Fruit fly (Drosophila melanogaster) whole organism, embryonic: ENCODE measurements around the gene CG14958.

Source experiments
- CG10209 ChIP-seq: fragments of 200-800 bp; sonication (Bioruptor generic); optimal IDR thresholded peaks from 3 replicates; lab custom pipeline; 2017; ENCODE audit warnings: missing biosample characterization, mild to moderate bottlenecking, missing genetic modification characterization, missing genetic modification reagents
- CG10543 ChIP-seq: fragments of 200-800 bp; sonication (Bioruptor generic); optimal IDR thresholded peaks from 3 replicates; lab custom pipeline; 2017; ENCODE audit warnings: missing biosample characterization, mild to moderate bottlenecking, missing genetic modification characterization, moderate library complexity
- CG10959 ChIP-seq: fragments of 200-800 bp; sonication (Bioruptor generic); IDR thresholded peaks from 2 replicates; pipeline ENCODE4 v1.3.6; 2022; ENCODE audit warnings: missing biosample characterization, missing genetic modification characterization
- CG11723 ChIP-seq: fragments of 200-800 bp; sonication (Bioruptor generic); optimal IDR thresholded peaks from 2 replicates; lab custom pipeline; 2017; ENCODE audit warnings: missing biosample characterization, mild to moderate bottlenecking, missing genetic modification characterization
- CG13123 ChIP-seq: fragments of 200-800 bp; sonication (Bioruptor generic); optimal IDR thresholded peaks from 2 replicates; lab custom pipeline; 2016; ENCODE audit warnings: missing biosample characterization, missing genetic modification characterization
- CG13296 ChIP-seq: fragments of 200-800 bp; sonication (Bioruptor generic); optimal IDR thresholded peaks from 3 replicates; lab custom pipeline; 2018; ENCODE audit warnings: missing biosample characterization, mild to moderate bottlenecking, missing genetic modification characterization
- CG13624 ChIP-seq: fragments of 200-800 bp; sonication (Bioruptor generic); optimal IDR thresholded peaks from 2 replicates; lab custom pipeline; 2016; ENCODE audit warnings: missing biosample characterization, missing genetic modification characterization
- CG14860 ChIP-seq: fragments of 200-800 bp; sonication (Bioruptor generic); IDR thresholded peaks from 3 replicates; pipeline ENCODE4 v1.3.6; 2022; ENCODE audit warnings: missing biosample characterization, missing genetic modification characterization; ENCODE audit not compliant: partially characterized antibody
- CG15073 ChIP-seq: fragments of 200-800 bp; sonication (Bioruptor generic); optimal IDR thresholded peaks from 2 replicates; lab custom pipeline; 2016; ENCODE audit warnings: missing biosample characterization, missing genetic modification characterization
- CG15269 ChIP-seq: fragments of 200-800 bp; sonication (Bioruptor generic); optimal IDR thresholded peaks from 2 replicates; lab custom pipeline; 2018; ENCODE audit warnings: missing biosample characterization, mild to moderate bottlenecking, missing genetic modification characterization, moderate library complexity
- CG17829 ChIP-seq: fragments of 200-800 bp; optimal IDR thresholded peaks from 2 replicates; lab custom pipeline; 2019; ENCODE audit warnings: missing biosample characterization, mild to moderate bottlenecking, missing genetic modification characterization, moderate library complexity
- CG2120 ChIP-seq: fragments of 200-800 bp; sonication (Bioruptor generic); optimal IDR thresholded peaks from 3 replicates; lab custom pipeline; 2016; ENCODE audit warnings: missing biosample characterization, missing genetic modification characterization
- CG31365 ChIP-seq: fragments of 200-800 bp; sonication (Bioruptor generic); optimal IDR thresholded peaks from 2 replicates; lab custom pipeline; 2018; ENCODE audit warnings: missing biosample characterization, mild to moderate bottlenecking, missing genetic modification characterization
- CG32532 ChIP-seq: fragments of 200-800 bp; sonication (Bioruptor generic); IDR thresholded peaks from 2 replicates; pipeline ENCODE4 v1.3.6; 2022; ENCODE audit warnings: missing biosample characterization, missing genetic modification characterization
- CG32772 ChIP-seq: fragments of 200-800 bp; sonication (Bioruptor generic); IDR thresholded peaks from 2 replicates; pipeline ENCODE4 v1.3.6; 2022; ENCODE audit warnings: missing biosample characterization, missing genetic modification characterization
- CG3847 ChIP-seq: fragments of 200-800 bp; sonication (Bioruptor generic); IDR thresholded peaks from 2 replicates; pipeline ENCODE4 v1.3.6; 2022; ENCODE audit warnings: missing biosample characterization, missing genetic modification characterization
- CG6175 ChIP-seq: fragments of 200-800 bp; sonication (Bioruptor generic); IDR thresholded peaks from 3 replicates; pipeline ENCODE4 v1.3.6; 2022; ENCODE audit warnings: missing biosample characterization, missing genetic modification characterization
- CG6683 ChIP-seq: fragments of 200-800 bp; sonication (Bioruptor generic); optimal IDR thresholded peaks from 2 replicates; lab custom pipeline; 2017; ENCODE audit warnings: missing biosample characterization, mild to moderate bottlenecking, missing genetic modification characterization, missing genetic modification reagents
- CG7963 ChIP-seq: fragments of 200-800 bp; sonication (Bioruptor generic); IDR thresholded peaks from 3 replicates; pipeline ENCODE4 v1.3.6; 2022; ENCODE audit warnings: missing biosample characterization, missing genetic modification characterization; ENCODE audit not compliant: partially characterized antibody
- CG8089 ChIP-seq: fragments of 200-800 bp; sonication (Bioruptor generic); optimal IDR thresholded peaks from 3 replicates; lab custom pipeline; 2016; ENCODE audit warnings: missing biosample characterization, missing genetic modification characterization
- CG8281 ChIP-seq: fragments of 200-800 bp; sonication (Bioruptor generic); optimal IDR thresholded peaks from 2 replicates; lab custom pipeline; 2018; ENCODE audit warnings: missing biosample characterization, mild to moderate bottlenecking, missing genetic modification characterization, moderate library complexity
- CG9215 ChIP-seq: fragments of 200-800 bp; sonication (Bioruptor generic); IDR thresholded peaks from 2 replicates; pipeline ENCODE4 v1.3.6; 2022; ENCODE audit warnings: missing biosample characterization, missing genetic modification characterization
- CkIIα-i1 ChIP-seq: fragments of 200-800 bp; sonication (Bioruptor generic); IDR thresholded peaks from 2 replicates; pipeline ENCODE4 v1.3.6; 2022; ENCODE audit warnings: missing biosample characterization, missing genetic modification characterization
- D19A ChIP-seq: fragments of 200-800 bp; optimal IDR thresholded peaks from 3 replicates; lab custom pipeline; 2019; ENCODE audit warnings: missing biosample characterization, mild to moderate bottlenecking, missing genetic modification characterization, moderate library complexity
- Drgx ChIP-seq: fragments of 200-800 bp; sonication (Bioruptor generic); IDR thresholded peaks from 2 replicates; pipeline ENCODE4 v1.3.6; 2022; ENCODE audit warnings: missing biosample characterization, missing genetic modification characterization
- Ets65A ChIP-seq: fragments of 200-800 bp; sonication (Bioruptor generic); peaks from one replicate; lab custom pipeline; 2016; ENCODE audit warnings: missing biosample characterization, missing genetic modification characterization
- Gug ChIP-seq: fragments of 200-800 bp; sonication (Bioruptor generic); IDR thresholded peaks from 4 replicates; pipeline ENCODE4 v1.3.6; 2022; ENCODE audit warnings: missing biosample characterization, missing genetic modification characterization
- HHEX ChIP-seq: fragments of 200-800 bp; sonication (Bioruptor generic); optimal IDR thresholded peaks from 3 replicates; lab custom pipeline; 2017; ENCODE audit warnings: missing biosample characterization, mild to moderate bottlenecking, missing genetic modification characterization, missing genetic modification reagents
- Hmx ChIP-seq: fragments of 200-800 bp; sonication (Bioruptor generic); optimal IDR thresholded peaks from 2 replicates; lab custom pipeline; 2016; ENCODE audit warnings: missing biosample characterization, missing genetic modification characterization
- Hsf ChIP-seq: fragments of 200-800 bp; sonication (Bioruptor generic); optimal IDR thresholded peaks from 3 replicates; lab custom pipeline; 2016; ENCODE audit warnings: missing biosample characterization, missing genetic modification characterization
- MBD-R2 ChIP-seq: fragments of 200-800 bp; sonication (Bioruptor generic); IDR thresholded peaks from 2 replicates; pipeline ENCODE4 v1.3.6; 2022; ENCODE audit warnings: missing biosample characterization, missing genetic modification characterization
- NK7.1 ChIP-seq: fragments of 200-800 bp; sonication (Bioruptor generic); optimal IDR thresholded peaks from 3 replicates; lab custom pipeline; 2016; ENCODE audit warnings: missing biosample characterization, missing genetic modification characterization
- Spps ChIP-seq: fragments of 200-800 bp; sonication (Bioruptor generic); optimal IDR thresholded peaks from 2 replicates; lab custom pipeline; 2018; ENCODE audit warnings: missing biosample characterization, mild to moderate bottlenecking, missing genetic modification characterization
- Sry-β ChIP-seq: fragments of 200-800 bp; sonication (Bioruptor generic); optimal IDR thresholded peaks from 2 replicates; lab custom pipeline; 2018; ENCODE audit warnings: missing biosample characterization, mild to moderate bottlenecking, missing genetic modification characterization, moderate library complexity
- Ssrp ChIP-seq: fragments of 200-800 bp; sonication (Bioruptor generic); optimal IDR thresholded peaks from 2 replicates; lab custom pipeline; 2018; ENCODE audit warnings: missing biosample characterization, mild to moderate bottlenecking, missing genetic modification characterization, moderate library complexity
- Usf ChIP-seq: fragments of 200-800 bp; sonication (Bioruptor generic); optimal IDR thresholded peaks from 2 replicates; lab custom pipeline; 2017; ENCODE audit warnings: missing genotype, missing biosample characterization, missing genetic modification characterization
- YL-1 ChIP-seq: fragments of 200-800 bp; sonication (Bioruptor generic); optimal IDR thresholded peaks from 3 replicates; lab custom pipeline; 2017; ENCODE audit warnings: missing biosample characterization, mild to moderate bottlenecking, missing genetic modification characterization
- ab ChIP-seq: fragments of 200-800 bp; sonication (Bioruptor generic); optimal IDR thresholded peaks from 2 replicates; lab custom pipeline; 2016; ENCODE audit warnings: missing biosample characterization, missing genetic modification characterization
- abd-A ChIP-seq: fragments of 200-800 bp; sonication (Bioruptor generic); optimal IDR thresholded peaks from 3 replicates; lab custom pipeline; 2019; ENCODE audit warnings: missing biosample characterization, mild to moderate bottlenecking, missing genetic modification characterization, moderate library complexity
- amos ChIP-seq: fragments of 200-800 bp; sonication (Bioruptor generic); IDR thresholded peaks from 2 replicates; pipeline ENCODE4 v1.3.6; 2022; ENCODE audit warnings: missing biosample characterization, missing genetic modification characterization; ENCODE audit not compliant: partially characterized antibody
- aop ChIP-seq: fragments of 200-800 bp; sonication (Bioruptor generic); IDR thresholded peaks from 2 replicates; pipeline ENCODE4 v1.3.6; 2022; ENCODE audit warnings: missing biosample characterization, missing genetic modification characterization
- bigmax ChIP-seq: fragments of 200-800 bp; sonication (Bioruptor generic); optimal IDR thresholded peaks from 2 replicates; lab custom pipeline; 2018; ENCODE audit warnings: missing biosample characterization, mild to moderate bottlenecking, missing genetic modification characterization
- cad ChIP-seq: fragments of >200 bp; optimal IDR thresholded peaks from 2 replicates; lab custom pipeline; 2017; ENCODE audit warnings: missing biosample characterization, missing genetic modification characterization
- crol ChIP-seq: fragments of 200-800 bp; sonication (Bioruptor generic); IDR thresholded peaks from 2 replicates; pipeline ENCODE4 v1.3.6; 2022; ENCODE audit warnings: missing biosample characterization, missing genetic modification characterization
- dmrt99B ChIP-seq: fragments of 200-800 bp; sonication (Bioruptor generic); optimal IDR thresholded peaks from 2 replicates; lab custom pipeline; 2018; ENCODE audit warnings: missing biosample characterization, mild to moderate bottlenecking, missing genetic modification characterization, moderate library complexity
- hth ChIP-seq: fragments of >200 bp; optimal IDR thresholded peaks from 2 replicates; lab custom pipeline; 2017; ENCODE audit warnings: inconsistent platforms
- lola ChIP-seq, 3 experiments: fragments of >200 bp in 2 of 3; fragments of 200-800 bp in 1 of 3; sonication (Bioruptor generic) in 1 of 3; optimal IDR thresholded peaks; 2 replicates each; lab custom pipeline; 2017 to 2019; ENCODE audit warnings: missing biosample characterization in 3 of 3, missing genetic modification characterization in 3 of 3, mild to moderate bottlenecking in 1 of 3, moderate library complexity in 1 of 3
- pho ChIP-seq: fragments of 200-800 bp; sonication (Bioruptor generic); optimal IDR thresholded peaks from 2 replicates; lab custom pipeline; 2016; ENCODE audit warnings: missing biosample characterization, missing genetic modification characterization
- pros ChIP-seq: fragments of 200-800 bp; sonication (Bioruptor generic); optimal IDR thresholded peaks from 3 replicates; lab custom pipeline; 2019; ENCODE audit warnings: missing biosample characterization, mild to moderate bottlenecking, missing genetic modification characterization, moderate library complexity
- sima ChIP-seq: fragments of 200-800 bp; sonication (Bioruptor generic); optimal IDR thresholded peaks from 2 replicates; lab custom pipeline; 2016; ENCODE audit warnings: missing biosample characterization, missing genetic modification characterization
- sisA ChIP-seq: fragments of 200-800 bp; sonication (Bioruptor generic); IDR thresholded peaks from 2 replicates; pipeline ENCODE4 v1.3.6; 2022; ENCODE audit warnings: missing biosample characterization, missing genetic modification characterization
- slp2 ChIP-seq: fragments of 200-800 bp; sonication (Bioruptor generic); optimal IDR thresholded peaks from 2 replicates; lab custom pipeline; 2016; ENCODE audit warnings: missing biosample characterization, missing genetic modification characterization
- tgo ChIP-seq: fragments of 200-800 bp; sonication (Bioruptor generic); IDR thresholded peaks from 3 replicates; pipeline ENCODE4 v1.3.6; 2022; ENCODE audit warnings: missing biosample characterization, missing genetic modification characterization

CG14958 gene

DNA sequence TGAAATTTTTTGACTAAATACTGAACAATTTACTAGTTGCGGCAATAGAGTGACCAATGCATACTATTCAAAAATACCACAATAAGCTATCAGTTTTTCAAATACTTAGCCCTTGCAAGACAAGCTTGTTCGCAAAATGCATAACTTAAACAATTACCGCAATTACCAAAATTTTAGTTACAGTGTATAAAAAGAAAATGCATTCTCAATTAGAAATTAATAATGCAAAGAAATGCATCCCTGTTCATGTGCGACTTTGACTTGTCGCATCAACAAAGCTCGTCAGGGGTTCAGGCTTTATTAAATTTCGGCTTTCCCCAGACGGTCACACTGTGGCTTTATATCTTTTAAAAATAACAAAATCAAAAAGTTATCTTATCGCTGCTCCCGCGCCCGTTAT, 29.1 kb downstream of the CG14958 start, which contains the start of the genes hob and nSMase (continued):
- TF ChIP-seq CG32772 (GFP tag; lab: Robert Waterston, UW) (no peak), Sry-β (GFP tag; lab: Kevin White, UChicago) (no peak), D19A (tag; lab: Kevin White, UChicago) (no peak), CG17829 (tag; lab: Kevin White, UChicago) (no peak), Hmx (GFP tag; lab: Kevin White, UChicago) (no peak), CG10209 (GFP tag; lab: Kevin White, UChicago) (no peak), hth (lab: Kevin White, UChicago) (no peak), CG13296 (no peak), cad (no peak), CG3847 (peak; percentile 31; the same call in 1 of the 2 replicates), Drgx (no peak), abd-A (no peak), Usf (GFP tag; lab: Kevin White, UChicago) (no peak), pros (GFP tag; lab: Kevin White, UChicago) (no peak), MBD-R2 (GFP tag; lab: Robert Waterston, UW) (peak; percentile 69), pho (GFP tag; lab: Kevin White, UChicago) (no peak), CG2120 (GFP tag; lab: Kevin White, UChicago) (peak; percentile 43), Spps (tag; lab: Kevin White, UChicago) (no peak), HHEX (no peak), CG8281 (tag; lab: Kevin White, UChicago) (no peak), Ssrp (no peak), CG8089 (GFP tag; lab: Kevin White, UChicago) (no peak), CG13624 (GFP tag; lab: Kevin White, UChicago) (no peak), CG31365 (tag; lab: Kevin White, UChicago) (no peak), sisA (GFP tag; lab: Robert Waterston, UW) (no peak), tgo (GFP tag; lab: Robert Waterston, UW) (no peak), YL-1 (GFP tag; lab: Kevin White, UChicago) (peak; percentile 71), CG15269 (no peak), CkIIα-i1 (GFP tag; lab: Robert Waterston, UW) (no peak), CG11723 (GFP tag; lab: Kevin White, UChicago) (no peak), CG32532 (GFP tag; lab: Robert Waterston, UW) (no peak), dmrt99B (no peak), CG6175 (no peak), CG9215 (GFP tag; lab: Robert Waterston, UW) (no peak), lola (GFP tag; optimal IDR thresholded peaks at IDR 0.05; lab: Kevin White, UChicago) (no peak), Gug (no peak), CG13123 (no peak), bigmax (GFP tag; lab: Kevin White, UChicago) (peak; percentile 10), CG6683 (GFP tag; lab: Kevin White, UChicago) (no peak), amos (GFP tag; lab: Robert Waterston, UW) (no peak), NK7.1 (no peak), sima (GFP tag; lab: Kevin White, UChicago) (no peak), Hsf (GFP tag; lab: Kevin White, UChicago) (peak; percentile 28), ab (GFP tag; lab: Kevin White, UChicago) (no peak), CG10543 (GFP tag; lab: Kevin White, UChicago) (no peak), CG15073 (GFP tag; lab: Kevin White, UChicago) (no peak), CG7963 (no peak), slp2 (GFP tag; lab: Kevin White, UChicago) (no peak), aop (GFP tag; lab: Robert Waterston, UW) (no peak), CG10959 (GFP tag; lab: Robert Waterston, UW) (no peak), CG14860 (no peak), crol (GFP tag; lab: Robert Waterston, UW) (no peak), Ets65A (GFP tag; lab: Kevin White, UChicago) (no peak)
